Fruit fly (Drosophila melanogaster) whole organism, wandering third instar larva: Measurements from ENCODE around the gene CG17191.

Source experiments
- OdsH ChIP-seq: fragments of 200-800 bp; sonication (Bioruptor generic); optimal IDR thresholded peaks from 2 replicates; lab custom pipeline; 2016; ENCODE audit warnings: missing biosample characterization, mild to moderate bottlenecking, missing genetic modification characterization
- Sp1 ChIP-seq: fragments of 200-800 bp; sonication (Bioruptor generic); optimal IDR thresholded peaks from 3 replicates; lab custom pipeline; 2019; ENCODE audit warnings: missing biosample characterization, mild to moderate bottlenecking, missing genetic modification characterization, moderate library complexity
- brk ChIP-seq: fragments of 200-800 bp; sonication (Bioruptor generic); optimal IDR thresholded peaks from 2 replicates; lab custom pipeline; 2016; ENCODE audit warnings: missing biosample characterization, mild to moderate bottlenecking, missing genetic modification characterization

- no peak for TF ChIP-seq Sp1
- no peak for TF ChIP-seq OdsH (GFP tag; lab: Kevin White, UChicago)
- no peak for TF ChIP-seq brk (GFP tag; lab: Kevin White, UChicago)
These were observed 12.5 kb downstream of the CG17191 start, which contains the start of gene CG6295 for dm6 chr3R:27007022-27007421.
